Worm (Caenorhabditis elegans) whole organism, mixed stage, embryonic: ENCODE data around the gene C07B5.3.

Experiments used
- M03D4.4 ChIP-seq: sonication (generic microtip); optimal IDR thresholded peaks from 2 replicates; lab custom pipeline; 2017; ENCODE audit warnings: mild to moderate bottlenecking, missing genetic modification characterization, missing compliant biosample characterization
- bed-3 ChIP-seq: fragments of 200-800 bp; sonication (Bioruptor generic); optimal IDR thresholded peaks from 3 replicates; lab custom pipeline; 2018; ENCODE audit warnings: mild to moderate bottlenecking, missing genetic modification characterization, moderate library complexity, missing compliant biosample characterization
- blmp-1 ChIP-seq: fragments of 150-350 bp; optimal IDR thresholded peaks from 2 replicates; lab custom pipeline; 2014; ENCODE audit warnings: missing biosample characterization, missing genetic modification characterization
- ceh-39 ChIP-seq: fragments of 150-350 bp; optimal IDR thresholded peaks from 2 replicates; lab custom pipeline; 2014; ENCODE audit warnings: missing biosample characterization, missing genetic modification characterization
- ceh-43 ChIP-seq: fragments of 200-800 bp; sonication (Bioruptor generic); optimal IDR thresholded peaks from 2 replicates; lab custom pipeline; 2018; ENCODE audit warnings: mild to moderate bottlenecking, missing genetic modification characterization, moderate library complexity, missing compliant biosample characterization
- ces-1 ChIP-seq: fragments of 150-350 bp; optimal IDR thresholded peaks from 2 replicates; lab custom pipeline; 2014; ENCODE audit warnings: missing biosample characterization, missing genetic modification reagents, missing genetic modification characterization
- cnd-1 ChIP-seq: fragments of 200-800 bp; sonication (Bioruptor generic); optimal IDR thresholded peaks from 2 replicates; lab custom pipeline; 2018; ENCODE audit warnings: mild to moderate bottlenecking, missing genetic modification characterization, missing compliant biosample characterization
- drap-1 ChIP-seq: fragments of 200-800 bp; sonication (Bioruptor generic); optimal IDR thresholded peaks from 3 replicates; lab custom pipeline; 2018; ENCODE audit warnings: mild to moderate bottlenecking, missing genetic modification characterization, missing compliant biosample characterization
- elt-1 ChIP-seq: sonication (generic microtip); optimal IDR thresholded peaks from 2 replicates; lab custom pipeline; 2017; ENCODE audit warnings: missing genetic modification characterization, mild to moderate bottlenecking, missing compliant biosample characterization, antibody characterized with exemption, moderate library complexity, borderline replicate concordance; ENCODE audit not compliant: insufficient read depth
- elt-3 ChIP-seq: fragments of 150-350 bp; optimal IDR thresholded peaks from 2 replicates; lab custom pipeline; 2014; ENCODE audit warnings: missing biosample characterization, missing genetic modification characterization
- flh-1 ChIP-seq: fragments of 200-800 bp; sonication (Bioruptor generic); optimal IDR thresholded peaks from 2 replicates; lab custom pipeline; 2018; ENCODE audit warnings: mild to moderate bottlenecking, missing genetic modification characterization, moderate library complexity, missing compliant biosample characterization
- ham-2 ChIP-seq: fragments of 200-800 bp; sonication (Bioruptor generic); optimal IDR thresholded peaks from 2 replicates; lab custom pipeline; 2018; ENCODE audit warnings: mild to moderate bottlenecking, missing genetic modification characterization, missing compliant biosample characterization
- hlh-1 ChIP-seq: fragments of 150-350 bp; optimal IDR thresholded peaks from 2 replicates; lab custom pipeline; 2014; ENCODE audit warnings: missing biosample characterization, missing genetic modification reagents, missing genetic modification characterization
- lin-13 ChIP-seq: fragments of 150-350 bp; optimal IDR thresholded peaks from 2 replicates; lab custom pipeline; 2014; ENCODE audit warnings: missing biosample characterization, missing genetic modification characterization
- lin-32 ChIP-seq: fragments of 200-800 bp; sonication (Bioruptor generic); optimal IDR thresholded peaks from 2 replicates; lab custom pipeline; 2018; ENCODE audit warnings: mild to moderate bottlenecking, missing genetic modification characterization, missing compliant biosample characterization
- mep-1 ChIP-seq: fragments of 150-350 bp; optimal IDR thresholded peaks from 2 replicates; lab custom pipeline; 2017; ENCODE audit warnings: missing biosample characterization, missing genetic modification reagents, missing genetic modification characterization, inconsistent platforms
- mls-2 ChIP-seq: sonication (generic microtip); optimal IDR thresholded peaks from 2 replicates; lab custom pipeline; 2016; ENCODE audit warnings: mild to moderate bottlenecking, missing genetic modification characterization, moderate library complexity, missing compliant biosample characterization
- nhr-12 ChIP-seq: fragments of 150-350 bp; optimal IDR thresholded peaks from 2 replicates; lab custom pipeline; 2014; ENCODE audit warnings: missing biosample characterization, missing genetic modification characterization
- nhr-2 ChIP-seq: fragments of 150-350 bp; optimal IDR thresholded peaks from 2 replicates; lab custom pipeline; 2014; ENCODE audit warnings: missing biosample characterization, missing genetic modification characterization
- nhr-237 ChIP-seq: fragments of 150-350 bp; optimal IDR thresholded peaks from 2 replicates; lab custom pipeline; 2014; ENCODE audit warnings: missing biosample characterization, missing genetic modification characterization
- nhr-28 ChIP-seq: fragments of 150-350 bp; optimal IDR thresholded peaks from 2 replicates; lab custom pipeline; 2014; ENCODE audit warnings: missing biosample characterization, missing genetic modification characterization
- nhr-76 ChIP-seq: sonication (generic microtip); optimal IDR thresholded peaks from 2 replicates; lab custom pipeline; 2017; ENCODE audit warnings: missing biosample characterization, missing genetic modification characterization
- pha-4 ChIP-seq: fragments of 150-350 bp; optimal IDR thresholded peaks from 2 replicates; lab custom pipeline; 2018; ENCODE audit warnings: missing biosample characterization, missing genetic modification reagents, missing genetic modification characterization
- sem-2 ChIP-seq: fragments of 200-800 bp; sonication (Bioruptor generic); optimal IDR thresholded peaks from 2 replicates; lab custom pipeline; 2018; ENCODE audit warnings: mild to moderate bottlenecking, missing genetic modification characterization, missing compliant biosample characterization
- snpc-4 ChIP-seq: fragments of 150-350 bp; optimal IDR thresholded peaks from 2 replicates; lab custom pipeline; 2014; ENCODE audit warnings: missing biosample characterization, missing genetic modification characterization
- sptf-1 ChIP-seq: sonication (generic microtip); optimal IDR thresholded peaks from 2 replicates; lab custom pipeline; 2017; ENCODE audit warnings: mild to moderate bottlenecking, missing genetic modification characterization, moderate library complexity, missing compliant biosample characterization
- unc-120 ChIP-seq: sonication (generic microtip); optimal IDR thresholded peaks from 2 replicates; lab custom pipeline; 2017; ENCODE audit warnings: missing genetic modification characterization, missing compliant biosample characterization; ENCODE audit not compliant: poor library complexity, severe bottlenecking
- unc-39 ChIP-seq: fragments of 150-350 bp; optimal IDR thresholded peaks from 2 replicates; lab custom pipeline; 2014; ENCODE audit warnings: missing biosample characterization, missing genetic modification characterization
- unc-62 ChIP-seq: fragments of 150-350 bp; optimal IDR thresholded peaks from 2 replicates; lab custom pipeline; 2014; ENCODE audit warnings: missing biosample characterization, missing genetic modification reagents, missing genetic modification characterization
- zip-8 ChIP-seq: fragments of 150-350 bp; optimal IDR thresholded peaks from 2 replicates; lab custom pipeline; 2014; ENCODE audit warnings: missing biosample characterization, missing genetic modification characterization

C07B5.3 gene

ce11 chrX:9537538-9538172 lies 14.6 kb upstream of the C07B5.3 start:
- TF ChIP-seq nhr-2 (no peak), lin-13 (tag; lab: Kevin White, UChicago) (no peak), sptf-1 (tag; lab: Kevin White, UChicago) (no peak), pha-4 (tag; lab: Kevin White, UChicago) (no peak), nhr-12 (tag; lab: Kevin White, UChicago) (no peak), hlh-1 (no peak), ceh-43 (no peak), blmp-1 (tag; lab: Kevin White, UChicago) (no peak), mep-1 (no peak), ces-1 (GFP tag; lab: Kevin White, UChicago) (no peak), unc-120 (tag; lab: Kevin White, UChicago) (no peak)
- TF ChIP-seq, all 35 proteins: peak for 0

ce11 chrX:9536665-9537064 lies 13.6 kb upstream of the C07B5.3 start, which contains the start of gene C07B5.8:
C07B5.8 (minus strand) TSS chrX:9536765.
- no peak for TF ChIP-seq nhr-12 (tag; lab: Kevin White, UChicago)
- TF ChIP-seq zip-8 (tag; lab: Kevin White, UChicago) = no peak
- no peak for TF ChIP-seq ceh-43
- TF ChIP-seq hlh-1 = no peak
- no peak for TF ChIP-seq lin-13 (tag; lab: Kevin White, UChicago)
- TF ChIP-seq snpc-4 = no peak
- TF ChIP-seq mep-1 = no peak
- no peak for TF ChIP-seq cnd-1
- no peak for TF ChIP-seq ces-1 (GFP tag; lab: Kevin White, UChicago)
- TF ChIP-seq sem-2 (GFP tag; lab: Kevin White, UChicago) = no peak
- TF ChIP-seq nhr-76 (tag; lab: Kevin White, UChicago) = no peak
- TF ChIP-seq unc-39 (tag; lab: Kevin White, UChicago) = no peak

ce11 chrX:9536008-9536407 lies 13.0 kb upstream of the C07B5.3 start:
- TF ChIP-seq nhr-28 (no peak), ham-2 (GFP tag; lab: Kevin White, UChicago) (no peak), unc-39 (tag; lab: Kevin White, UChicago) (no peak), elt-1 (tag; lab: Kevin White, UChicago) (no peak), ceh-39 (tag; lab: Kevin White, UChicago) (no peak), sptf-1 (tag; lab: Kevin White, UChicago) (no peak), mls-2 (no peak), mep-1 (no peak), bed-3 (GFP tag; lab: Kevin White, UChicago) (no peak), drap-1 (no peak), nhr-2 (no peak), unc-62 (no peak), lin-32 (GFP tag; lab: Kevin White, UChicago) (no peak), flh-1 (GFP tag; lab: Kevin White, UChicago) (no peak), ceh-43 (no peak), elt-3 (tag; lab: Kevin White, UChicago) (no peak), M03D4.4 (tag; lab: Kevin White, UChicago) (no peak), unc-120 (tag; lab: Kevin White, UChicago) (no peak), nhr-12 (tag; lab: Kevin White, UChicago) (no peak)
- TF ChIP-seq, all 35 proteins: peak for 0

ce11 chrX:9531640-9532039 lies 8.6 kb upstream of the C07B5.3 start:
- no peak for TF ChIP-seq M03D4.4 (tag; lab: Kevin White, UChicago)
- TF ChIP-seq unc-39 (tag; lab: Kevin White, UChicago) = no peak
- no peak for TF ChIP-seq drap-1
- TF ChIP-seq nhr-12 (tag; lab: Kevin White, UChicago) = no peak
- no peak for TF ChIP-seq bed-3 (GFP tag; lab: Kevin White, UChicago)
- TF ChIP-seq ces-1 (GFP tag; lab: Kevin White, UChicago) = no peak
- no peak for TF ChIP-seq nhr-237 (tag; lab: Kevin White, UChicago)

- TF ChIP-seq pha-4 (tag; lab: Kevin White, UChicago) (no peak), sem-2 (GFP tag; lab: Kevin White, UChicago) (no peak)
Observed at ce11 chrX:9529360-9529759, 6.3 kb upstream of the C07B5.3 start, which contains the start of gene C07B5.4. C07B5.4 (plus strand) TSS chrX:9529660.
